Worm (Caenorhabditis elegans): ENCODE measurements around the gene clec-266.

ce11 chrX:6667468-6667867, 44.8 kb upstream of the clec-266 start:
- TF ChIP-seq rnt-1 (tag; optimal IDR thresholded peaks at IDR 0.05) (no peak), nhr-11 (tag; optimal IDR thresholded peaks at IDR 0.05) (no peak), unc-55 (GFP tag; optimal IDR thresholded peaks at IDR 0.05) (no peak)
